Fruit fly (Drosophila melanogaster): Measurements from ENCODE around the gene Vps16B.
A peak's percentile ranks its signal among the peaks of the same experiment; 100 is the strongest.

Vps16B gene

DNA sequence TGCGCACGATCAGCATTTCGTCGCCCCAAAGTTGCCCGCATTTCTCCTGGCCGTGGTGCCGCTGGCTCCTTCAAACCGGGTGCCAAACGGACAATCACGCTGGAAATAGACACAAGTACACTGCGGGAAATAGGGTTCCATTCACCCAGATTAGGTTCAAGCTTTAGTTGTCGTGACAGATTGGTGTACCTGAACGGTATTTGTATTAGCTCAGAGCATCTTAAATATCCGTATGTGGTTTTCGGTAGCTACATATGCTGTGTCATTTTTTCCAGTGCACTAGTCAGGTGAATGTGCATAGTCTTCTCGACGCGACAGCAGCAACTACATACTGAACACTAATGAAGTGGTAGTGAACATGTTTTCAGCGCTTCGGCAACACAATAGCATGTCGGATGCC lies 30.9 kb upstream of the Vps16B start (continued):
- no peak for TF ChIP-seq Met (GFP tag; optimal IDR thresholded peaks at IDR 0.05)
- no peak for TF ChIP-seq Eip93F (GFP tag; optimal IDR thresholded peaks at IDR 0.05)
- TF ChIP-seq Hr38 (GFP tag; optimal IDR thresholded peaks at IDR 0.05), result peak; percentile 22
- TF ChIP-seq spab (GFP tag; optimal IDR thresholded peaks at IDR 0.05), result no peak
- peak; percentile 50 for TF ChIP-seq achi (GFP tag; optimal IDR thresholded peaks at IDR 0.05)
- TF ChIP-seq CG6276 (GFP tag; optimal IDR thresholded peaks at IDR 0.05), result no peak
- peak; percentile 38 for TF ChIP-seq CG7368 (GFP tag; optimal IDR thresholded peaks at IDR 0.05)
- peak; percentile 92 for TF ChIP-seq CG15336 (GFP tag; IDR thresholded peaks at IDR 0.05)
- TF ChIP-seq fd59A (GFP tag; optimal IDR thresholded peaks at IDR 0.05), result peak; percentile 61
- peak; percentile 66 for TF ChIP-seq CG1621 (tag; optimal IDR thresholded peaks at IDR 0.05)
- TF ChIP-seq fd85E (GFP tag; optimal IDR thresholded peaks at IDR 0.05), result no peak
- TF ChIP-seq CG10669 (GFP tag; optimal IDR thresholded peaks at IDR 0.05), result no peak
- TF ChIP-seq Gug (GFP tag; IDR thresholded peaks at IDR 0.05), result peak; percentile 84
- TF ChIP-seq Lpt (GFP tag; optimal IDR thresholded peaks at IDR 0.05), result peak; percentile 48
- TF ChIP-seq eg (GFP tag; IDR thresholded peaks at IDR 0.05), result peak; percentile 91
- TF ChIP-seq CG8632 (GFP tag; optimal IDR thresholded peaks at IDR 0.05), result peak; percentile 10

DNA sequence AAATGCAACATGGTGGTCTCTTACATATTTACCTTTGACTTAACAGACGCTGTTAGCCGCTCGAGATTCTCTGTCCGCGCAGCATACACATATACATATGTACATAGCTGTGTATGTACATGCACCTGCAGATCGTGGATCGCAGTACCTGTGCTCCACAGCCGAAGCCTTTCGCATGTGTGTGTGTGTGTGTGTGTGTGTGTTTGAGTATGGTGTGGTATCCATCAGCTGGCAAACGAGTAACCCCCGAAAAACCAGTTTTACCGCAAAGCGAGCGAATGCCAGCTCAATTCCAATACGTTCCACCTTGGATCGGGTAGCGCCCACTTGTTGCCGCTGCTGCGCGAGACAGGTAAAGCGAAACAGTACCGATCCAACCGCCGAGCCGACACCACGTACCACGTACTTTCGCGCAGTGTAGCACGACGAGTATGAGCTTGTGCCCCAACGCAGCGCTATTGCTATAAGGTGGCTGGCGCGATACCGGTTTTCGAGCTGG lies 25.1 kb upstream of the Vps16B start, which contains the start of gene Cad99C:
Gene Cad99C, plus strand, starts transcription at position 365 of the 499 bp plus-strand sequence.
- TF ChIP-seq CG6276 (GFP tag; optimal IDR thresholded peaks at IDR 0.05) (peak; percentile 16), fd59A (GFP tag; optimal IDR thresholded peaks at IDR 0.05) (no peak), ss (GFP tag; optimal IDR thresholded peaks at IDR 0.05) (peak; percentile 34 to 54), CG3919 (GFP tag; optimal IDR thresholded peaks at IDR 0.05) (peak; percentile 39), lz (GFP tag; optimal IDR thresholded peaks at IDR 0.05) (peak; percentile 5), Sox15 (GFP tag; optimal IDR thresholded peaks at IDR 0.05) (no peak), CG8632 (GFP tag; optimal IDR thresholded peaks at IDR 0.05) (no peak), CG11902 (GFP tag; optimal IDR thresholded peaks at IDR 0.05) (no peak), CG32006 (GFP tag; optimal IDR thresholded peaks at IDR 0.05) (no peak), CG7368 (GFP tag; optimal IDR thresholded peaks at IDR 0.05) (no peak), CG34406 (GFP tag; optimal IDR thresholded peaks at IDR 0.05) (no peak), Ets21C (GFP tag; optimal IDR thresholded peaks at IDR 0.05) (no peak), CG15336 (GFP tag; IDR thresholded peaks at IDR 0.05) (peak; percentile 26; the same call in 1 of the 2 replicates), dsx (GFP tag; optimal IDR thresholded peaks at IDR 0.05; ENCODE audit: poor library complexity, severe bottlenecking) (peak; percentile 37), svp (GFP tag) (no peak), CG10669 (GFP tag; optimal IDR thresholded peaks at IDR 0.05) (no peak), CG10631 (GFP tag; optimal IDR thresholded peaks at IDR 0.05) (no peak), vri (GFP tag; optimal IDR thresholded peaks at IDR 0.05) (no peak), Blimp-1 (GFP tag; optimal IDR thresholded peaks at IDR 0.05) (no peak), CG16779 (tag; optimal IDR thresholded peaks at IDR 0.05) (no peak), CG1621 (tag; optimal IDR thresholded peaks at IDR 0.05) (no peak), acj6 (GFP tag; optimal IDR thresholded peaks at IDR 0.05) (no peak), Ets96B (tag; optimal IDR thresholded peaks at IDR 0.05) (peak; percentile 7), CG4318 (GFP tag; optimal IDR thresholded peaks at IDR 0.05) (no peak), OdsH (GFP tag; optimal IDR thresholded peaks at IDR 0.05) (no peak), CG8319 (GFP tag; optimal IDR thresholded peaks at IDR 0.05) (no peak), Eip75B (GFP tag; optimal IDR thresholded peaks at IDR 0.05) (peak; percentile 65), pdm3 (GFP tag; optimal IDR thresholded peaks at IDR 0.05) (peak; percentile 14), CG31627 (GFP tag; optimal IDR thresholded peaks at IDR 0.05) (no peak), eg (GFP tag; IDR thresholded peaks at IDR 0.05) (peak; percentile 50; the same call in 1 of the 3 replicates), Met (GFP tag; optimal IDR thresholded peaks at IDR 0.05) (peak; percentile 4), net (GFP tag; optimal IDR thresholded peaks at IDR 0.05) (peak; percentile 15), CG6808 (GFP tag; optimal IDR thresholded peaks at IDR 0.05) (no peak), CG11762 (GFP tag; optimal IDR thresholded peaks at IDR 0.05; ENCODE audit: insufficient read depth) (no peak), dac (GFP tag; optimal IDR thresholded peaks at IDR 0.05) (no peak), spab (GFP tag; optimal IDR thresholded peaks at IDR 0.05) (no peak), cyc (GFP tag; optimal IDR thresholded peaks at IDR 0.05) (no peak), Hr4 (GFP tag; optimal IDR thresholded peaks at IDR 0.05) (no peak), salr (GFP tag; optimal IDR thresholded peaks at IDR 0.05) (no peak), fd85E (GFP tag; optimal IDR thresholded peaks at IDR 0.05) (no peak), Eip93F (GFP tag; optimal IDR thresholded peaks at IDR 0.05) (no peak), achi (GFP tag; optimal IDR thresholded peaks at IDR 0.05) (no peak), Smox (GFP tag; optimal IDR thresholded peaks at IDR 0.05) (no peak), CG6854 (GFP tag; optimal IDR thresholded peaks at IDR 0.05) (no peak), Hr38 (GFP tag; optimal IDR thresholded peaks at IDR 0.05) (no peak), Eip78C (GFP tag) (peak; percentile 80)
